Worm (Caenorhabditis elegans) whole organism, midembryonic: Measurements from ENCODE around the gene rig-4.

Experiments used
- T22C8.4 ChIP-seq: fragments of 200-800 bp; sonication (Bioruptor generic); IDR thresholded peaks from 2 replicates; pipeline ENCODE4 v1.3.6; 2022; ENCODE audit warnings: missing genetic modification characterization, missing compliant biosample characterization
- flt-1 ChIP-seq: fragments of 200-800 bp; sonication (Bioruptor generic); IDR thresholded peaks from 2 replicates; pipeline ENCODE4 v1.3.6; 2022; ENCODE audit warnings: missing genetic modification characterization, missing compliant biosample characterization
- klf-2 ChIP-seq: fragments of 200-800 bp; sonication (Bioruptor generic); conservative IDR thresholded peaks from 2 replicates; pipeline ENCODE4 v1.3.6; 2022; ENCODE audit warnings: missing genetic modification reagents, missing genetic modification characterization, missing compliant biosample characterization
- med-1 ChIP-seq: sonication (generic microtip); optimal IDR thresholded peaks from 2 replicates; lab custom pipeline; 2017; ENCODE audit warnings: missing genetic modification characterization, mild to moderate bottlenecking, missing compliant biosample characterization, antibody characterized with exemption, missing genetic modification reagents; ENCODE audit not compliant: insufficient read depth
- ref-1 ChIP-seq: fragments of 200-800 bp; sonication (Bioruptor generic); conservative IDR thresholded peaks from 2 replicates; pipeline ENCODE4 v1.3.6; 2022; ENCODE audit warnings: missing genetic modification reagents, missing genetic modification characterization, missing compliant biosample characterization
- tab-1 ChIP-seq: fragments of 200-800 bp; sonication (Bioruptor generic); IDR thresholded peaks from 2 replicates; pipeline ENCODE4 v1.3.6; 2022; ENCODE audit warnings: missing genetic modification characterization, missing compliant biosample characterization
- ztf-23 ChIP-seq: fragments of 200-800 bp; sonication (Bioruptor generic); IDR thresholded peaks from 2 replicates; pipeline ENCODE4 v1.3.6; 2022; ENCODE audit warnings: missing genetic modification reagents, missing genetic modification characterization, missing compliant biosample characterization
- ztf-29 ChIP-seq: fragments of 200-800 bp; sonication (Bioruptor generic); IDR thresholded peaks from 2 replicates; pipeline ENCODE4 v1.3.6; 2022; ENCODE audit warnings: missing genetic modification reagents, missing genetic modification characterization, missing compliant biosample characterization

DNA sequence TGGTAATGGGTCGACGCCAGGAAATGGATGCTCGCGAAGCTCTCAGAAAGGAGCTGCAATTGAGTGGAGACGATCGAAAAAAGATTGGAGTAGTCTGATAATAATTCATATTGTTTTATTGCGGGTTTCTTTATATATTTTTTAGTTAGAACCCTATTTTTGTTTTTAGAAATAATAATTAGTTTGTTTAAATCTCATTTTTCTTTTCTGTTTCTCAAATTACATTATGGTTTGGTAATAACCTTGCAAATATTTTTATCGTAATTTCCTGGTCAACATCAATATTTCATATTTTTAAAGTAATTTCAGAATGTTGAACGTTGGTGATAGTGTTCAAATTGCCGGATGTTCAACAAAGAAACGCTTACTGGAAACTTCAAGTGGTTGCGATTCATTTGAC lies 12.8 kb upstream of the rig-4 start, which contains the start of gene elpc-4:
- TF ChIP-seq T22C8.4 (GFP tag; lab: Robert Waterston, UW) (no peak), tab-1 (GFP tag; lab: Robert Waterston, UW) (no peak), ztf-23 (GFP tag; lab: Robert Waterston, UW) (no peak), klf-2 (GFP tag; lab: Robert Waterston, UW) (no peak), flt-1 (GFP tag; lab: Robert Waterston, UW) (no peak), med-1 (no peak), ztf-29 (GFP tag; lab: Robert Waterston, UW) (no peak), ref-1 (GFP tag; lab: Robert Waterston, UW) (no peak)
